Fruit fly (Drosophila melanogaster) Kc167 (cell line): Measurements from ENCODE around the gene CCHa2.

ENCODE experiments used
- Myc ChIP-seq: fragments of >200 bp; optimal IDR thresholded peaks from 2 replicates; lab custom pipeline; 2017; ENCODE audit warnings: missing external identifiers
- Sin3A ChIP-seq: fragments of >200 bp; optimal IDR thresholded peaks from 2 replicates; lab custom pipeline; 2018; ENCODE audit warnings: missing external identifiers
- insv ChIP-seq: fragments of >200 bp; optimal IDR thresholded peaks from 3 replicates; lab custom pipeline; 2018; ENCODE audit warnings: missing external identifiers
- psq ChIP-seq: fragments of >200 bp; optimal IDR thresholded peaks from 2 replicates; lab custom pipeline; 2017; ENCODE audit warnings: missing external identifiers
- ttk ChIP-seq: sonication (Bioruptor generic); optimal IDR thresholded peaks from 2 replicates; lab custom pipeline; 2017; ENCODE audit warnings: missing external identifiers

- TF ChIP-seq ttk (lab: Kevin White, UChicago) (no peak), psq (no peak), insv (no peak), Myc (lab: Kevin White, UChicago) (no peak), Sin3A (lab: Kevin White, UChicago) (no peak)
These were observed 27.2 kb upstream of the CCHa2 start for dm6 chr3R:13422178-13422577.
